Worm (Caenorhabditis elegans): ENCODE results near the gene F42G8.8.

F42G8.8 gene

DNA sequence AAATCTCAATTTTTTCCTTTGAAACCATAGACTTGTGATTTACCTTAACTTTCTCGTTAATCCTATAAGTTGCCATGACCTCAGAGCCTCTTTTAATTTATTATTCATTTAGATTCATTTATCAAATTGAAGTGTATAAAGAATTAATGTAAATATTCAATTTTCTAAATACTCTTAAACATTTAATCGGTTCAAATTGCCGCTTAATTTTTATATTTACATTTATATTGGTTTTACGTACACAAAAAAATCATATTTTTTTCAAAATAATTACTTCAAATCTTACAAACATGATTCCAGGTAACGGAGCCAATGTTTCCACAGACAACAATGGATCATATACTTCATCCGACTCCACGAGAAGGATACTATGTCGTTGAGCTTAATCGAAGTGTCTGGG, 29.6 kb downstream of the F42G8.8 start, which contains the start of gene pmk-1:
Gene pmk-1 (plus strand): TSS at position 301 of the 400 bp plus-strand sequence.
- no peak for TF ChIP-seq snpc-1.2 (GFP tag; IDR thresholded peaks at IDR 0.05)
- TF ChIP-seq daf-16 (GFP tag; optimal IDR thresholded peaks at IDR 0.05) = no peak
- no peak for TF ChIP-seq daf-16 (tag; optimal IDR thresholded peaks at IDR 0.05)
- TF ChIP-seq aha-1 (tag) = no peak
- no peak for TF ChIP-seq lsy-2 (tag; optimal IDR thresholded peaks at IDR 0.05)
- no peak for TF ChIP-seq zag-1 (tag; optimal IDR thresholded peaks at IDR 0.05)
- TF ChIP-seq nhr-25 (tag; optimal IDR thresholded peaks at IDR 0.05; ENCODE audit: borderline replicate concordance, insufficient read depth) = no peak
- TF ChIP-seq jun-1 (tag; optimal IDR thresholded peaks at IDR 0.05) = no peak
- no peak for TF ChIP-seq nhr-41 (GFP tag; IDR thresholded peaks at IDR 0.05)
- TF ChIP-seq set-16 (GFP tag; IDR thresholded peaks at IDR 0.05) = no peak
- TF ChIP-seq rbr-2 (tag; optimal IDR thresholded peaks at IDR 0.05) = no peak
- TF ChIP-seq nhr-42 (GFP tag; IDR thresholded peaks at IDR 0.05) = no peak
- TF ChIP-seq nhr-111 (GFP tag; optimal IDR thresholded peaks at IDR 0.05) = no peak
- no peak for TF ChIP-seq spr-1 (tag; optimal IDR thresholded peaks at IDR 0.05)
- no peak for TF ChIP-seq D1046.2 (GFP tag; IDR thresholded peaks at IDR 0.05)
- TF ChIP-seq lim-7 (GFP tag; IDR thresholded peaks at IDR 0.05) = no peak

DNA sequence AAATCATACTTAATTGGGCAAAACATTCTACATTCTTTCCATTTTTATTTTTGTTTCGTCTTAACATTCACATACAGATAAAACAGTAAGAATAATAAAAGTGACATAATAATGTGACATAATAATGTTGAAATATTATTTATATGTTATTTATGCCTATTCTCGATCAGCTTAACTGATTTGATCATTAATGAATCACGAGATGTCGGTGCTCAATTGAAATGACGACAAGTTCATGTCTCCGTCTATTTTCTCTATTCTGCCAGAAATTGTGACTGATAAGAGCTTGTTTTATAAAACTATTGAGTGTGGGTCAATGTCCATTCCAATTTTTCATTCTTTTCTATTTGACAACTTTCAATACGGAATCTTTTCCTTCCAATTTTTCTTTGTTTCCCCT, 32.8 kb downstream of the F42G8.8 start:
- no peak for TF ChIP-seq nhr-42 (GFP tag; IDR thresholded peaks at IDR 0.05)
- TF ChIP-seq dve-1 (tag; optimal IDR thresholded peaks at IDR 0.05; ENCODE audit: insufficient read depth) = peak; percentile 94
- TF ChIP-seq hlh-30 (tag; optimal IDR thresholded peaks at IDR 0.05; ENCODE audit: insufficient read depth) = peak; percentile 53
- TF ChIP-seq ZK546.5 (tag; optimal IDR thresholded peaks at IDR 0.05) = no peak
- TF ChIP-seq hlh-11 (tag; optimal IDR thresholded peaks at IDR 0.05) = peak; percentile 82
- peak; percentile 72 for TF ChIP-seq nhr-28 (tag; optimal IDR thresholded peaks at IDR 0.05)
- peak; percentile 65; the same call in 1 of the 2 replicates for TF ChIP-seq lin-1 (GFP tag; IDR thresholded peaks at IDR 0.05)
- TF ChIP-seq nhr-102 (tag; optimal IDR thresholded peaks at IDR 0.05) = peak; percentile 48
- TF ChIP-seq pqm-1 (tag; optimal IDR thresholded peaks at IDR 0.05) = peak; percentile 72
- TF ChIP-seq daf-16 (GFP tag; optimal IDR thresholded peaks at IDR 0.05) = peak in 1 of 2 experiments; percentile 41
- peak; percentile 93 for TF ChIP-seq daf-16 (tag; optimal IDR thresholded peaks at IDR 0.05)
- peak; percentile 88 for TF ChIP-seq dmd-6 (GFP tag; IDR thresholded peaks at IDR 0.05)
- TF ChIP-seq mep-1 (tag; optimal IDR thresholded peaks at IDR 0.05) = peak; percentile 40
- TF ChIP-seq F10B5.3 (tag; optimal IDR thresholded peaks at IDR 0.05) = no peak
- peak in 1 of 2 experiments; percentile 33 for TF ChIP-seq lsy-2 (tag; optimal IDR thresholded peaks at IDR 0.05)
- peak; percentile 42 for TF ChIP-seq T20F7.1 (GFP tag; optimal IDR thresholded peaks at IDR 0.05)
- TF ChIP-seq tag-97 (GFP tag; IDR thresholded peaks at IDR 0.05) = no peak
- no peak for TF ChIP-seq aha-1 (tag)
- TF ChIP-seq nhr-77 (tag; optimal IDR thresholded peaks at IDR 0.05) = peak; percentile 52
- TF ChIP-seq php-3 (GFP tag; IDR thresholded peaks at IDR 0.05) = peak; percentile 99
- TF ChIP-seq nhr-48 (tag; optimal IDR thresholded peaks at IDR 0.05) = peak; percentile 23
- peak; percentile 28 for TF ChIP-seq mes-2 (tag; optimal IDR thresholded peaks at IDR 0.05; ENCODE audit: poor library complexity, severe bottlenecking)
- TF ChIP-seq lin-29 (GFP tag; IDR thresholded peaks at IDR 0.05) = no peak
- no peak for TF ChIP-seq madf-9 (GFP tag; conservative IDR thresholded peaks at IDR 0.05)
- peak; percentile 88 for TF ChIP-seq ceh-20 (GFP tag; IDR thresholded peaks at IDR 0.05)
- no peak for TF ChIP-seq Y5F2A.4 (GFP tag; optimal IDR thresholded peaks at IDR 0.05)
- TF ChIP-seq skn-1 (tag; optimal IDR thresholded peaks at IDR 0.05) = no peak
- TF ChIP-seq tra-1 (GFP tag; IDR thresholded peaks at IDR 0.05) = peak; percentile 80
- no peak for TF ChIP-seq unc-39 (tag; optimal IDR thresholded peaks at IDR 0.05)
- TF ChIP-seq Y48G9A.11 (GFP tag; IDR thresholded peaks at IDR 0.05) = no peak
- TF ChIP-seq set-16 (GFP tag; IDR thresholded peaks at IDR 0.05) = no peak

Data from whole organism, L4 larva.